Fruit fly (Drosophila melanogaster) whole organism, prepupa: ENCODE data around the gene CG15514.

Experiments used
- Blimp-1 ChIP-seq: fragments of 200-800 bp; sonication (Bioruptor generic); optimal IDR thresholded peaks from 3 replicates; lab custom pipeline; 2017; ENCODE audit warnings: missing biosample characterization, missing genetic modification characterization, mild to moderate bottlenecking, moderate library complexity, missing genetic modification reagents
- CG10631 ChIP-seq: fragments of 200-800 bp; sonication (Bioruptor generic); optimal IDR thresholded peaks from 2 replicates; lab custom pipeline; 2016; ENCODE audit warnings: missing biosample characterization, missing genetic modification characterization
- CG10669 ChIP-seq: fragments of 200-800 bp; sonication (Bioruptor generic); optimal IDR thresholded peaks from 3 replicates; lab custom pipeline; 2018; ENCODE audit warnings: missing biosample characterization, mild to moderate bottlenecking, missing genetic modification characterization, moderate library complexity
- CG11294 ChIP-seq: fragments of 200-800 bp; sonication (Bioruptor generic); IDR thresholded peaks from 2 replicates; pipeline ENCODE4 v1.3.6; 2022; ENCODE audit warnings: missing biosample characterization, missing genetic modification characterization
- CG11762 ChIP-seq: fragments of 200-800 bp; sonication (Bioruptor generic); optimal IDR thresholded peaks from 3 replicates; lab custom pipeline; 2016; ENCODE audit warnings: missing biosample characterization, missing genetic modification characterization; ENCODE audit not compliant: insufficient read depth
- CG1621 ChIP-seq: fragments of 200-800 bp; sonication (Bioruptor generic); optimal IDR thresholded peaks from 3 replicates; lab custom pipeline; 2018; ENCODE audit warnings: missing biosample characterization, mild to moderate bottlenecking, missing genetic modification characterization
- CG3032 ChIP-seq: fragments of 200-800 bp; optimal IDR thresholded peaks from 2 replicates; lab custom pipeline; 2019; ENCODE audit warnings: missing biosample characterization, mild to moderate bottlenecking, missing genetic modification characterization, moderate library complexity
- CG31627 ChIP-seq: fragments of 200-800 bp; sonication (Bioruptor generic); optimal IDR thresholded peaks from 3 replicates; lab custom pipeline; 2016; ENCODE audit warnings: missing biosample characterization, missing genetic modification characterization
- CG32006 ChIP-seq: fragments of 200-800 bp; sonication (Bioruptor generic); optimal IDR thresholded peaks from 3 replicates; lab custom pipeline; 2017; ENCODE audit warnings: missing biosample characterization, mild to moderate bottlenecking, missing genetic modification characterization
- CG3919 ChIP-seq: fragments of 200-800 bp; sonication (Bioruptor generic); optimal IDR thresholded peaks from 3 replicates; lab custom pipeline; 2016; ENCODE audit warnings: missing biosample characterization, missing genetic modification characterization
- CG4318 ChIP-seq: fragments of 200-800 bp; sonication (Bioruptor generic); optimal IDR thresholded peaks from 3 replicates; lab custom pipeline; 2017; ENCODE audit warnings: missing biosample characterization, mild to moderate bottlenecking, missing genetic modification characterization
- CG6276 ChIP-seq: fragments of 200-800 bp; sonication (Bioruptor generic); optimal IDR thresholded peaks from 2 replicates; lab custom pipeline; 2017; ENCODE audit warnings: missing biosample characterization, mild to moderate bottlenecking, missing genetic modification characterization
- CG6792 ChIP-seq: fragments of 200-800 bp; sonication (Bioruptor generic); optimal IDR thresholded peaks from 3 replicates; lab custom pipeline; 2016; ENCODE audit warnings: missing biosample characterization, missing genetic modification characterization
- CG6808 ChIP-seq: fragments of 200-800 bp; sonication (Bioruptor generic); optimal IDR thresholded peaks from 3 replicates; lab custom pipeline; 2017; ENCODE audit warnings: missing biosample characterization, missing genetic modification characterization, mild to moderate bottlenecking, moderate library complexity, missing genetic modification reagents
- CG6854 ChIP-seq: fragments of 200-800 bp; sonication (Bioruptor generic); optimal IDR thresholded peaks from 2 replicates; lab custom pipeline; 2017; ENCODE audit warnings: missing biosample characterization, mild to moderate bottlenecking, missing genetic modification characterization
- CG7368 ChIP-seq: fragments of 200-800 bp; sonication (Bioruptor generic); optimal IDR thresholded peaks from 3 replicates; lab custom pipeline; 2016; ENCODE audit warnings: missing biosample characterization, missing genetic modification characterization
- CG8119 ChIP-seq: fragments of 200-800 bp; sonication (Bioruptor generic); IDR thresholded peaks from 3 replicates; pipeline ENCODE4 v1.3.6; 2022; ENCODE audit warnings: missing biosample characterization, missing genetic modification characterization
- CG8319 ChIP-seq: fragments of 200-800 bp; sonication (Bioruptor generic); optimal IDR thresholded peaks from 3 replicates; lab custom pipeline; 2016; ENCODE audit warnings: missing biosample characterization, missing genetic modification characterization
- Eip75B ChIP-seq: fragments of 200-800 bp; sonication (Bioruptor generic); optimal IDR thresholded peaks from 3 replicates; lab custom pipeline; 2016; ENCODE audit warnings: missing biosample characterization, missing genetic modification characterization
- Eip78C ChIP-seq: fragments of 200-800 bp; sonication (Bioruptor generic); peaks from one replicate; lab custom pipeline; 2016; ENCODE audit warnings: missing biosample characterization, missing genetic modification characterization
- Eip93F ChIP-seq: fragments of 200-800 bp; sonication (Bioruptor generic); optimal IDR thresholded peaks from 2 replicates; lab custom pipeline; 2016; ENCODE audit warnings: missing biosample characterization, mild to moderate bottlenecking, missing genetic modification characterization
- Ets21C ChIP-seq: fragments of 200-800 bp; sonication (Bioruptor generic); optimal IDR thresholded peaks from 3 replicates; lab custom pipeline; 2016; ENCODE audit warnings: missing biosample characterization, missing genetic modification characterization
- Gug ChIP-seq: fragments of 200-800 bp; sonication (Bioruptor generic); IDR thresholded peaks from 2 replicates; pipeline ENCODE4 v1.3.6; 2022; ENCODE audit warnings: missing biosample characterization, missing genetic modification characterization
- Hr38 ChIP-seq: sonication (Bioruptor generic); optimal IDR thresholded peaks from 2 replicates; lab custom pipeline; 2016; ENCODE audit warnings: missing biosample characterization, missing genetic modification characterization
- Hr39 ChIP-seq: fragments of 200-800 bp; sonication (Bioruptor generic); optimal IDR thresholded peaks from 2 replicates; lab custom pipeline; 2016; ENCODE audit warnings: missing biosample characterization, missing genetic modification characterization
- Hr4 ChIP-seq: fragments of 200-800 bp; sonication (Bioruptor generic); optimal IDR thresholded peaks from 3 replicates; lab custom pipeline; 2016; ENCODE audit warnings: missing biosample characterization, missing genetic modification characterization
- Lpt ChIP-seq: fragments of 200-800 bp; sonication (Bioruptor generic); optimal IDR thresholded peaks from 3 replicates; lab custom pipeline; 2016; ENCODE audit warnings: missing biosample characterization, missing genetic modification characterization
- Met ChIP-seq: fragments of 200-800 bp; sonication (Bioruptor generic); optimal IDR thresholded peaks from 3 replicates; lab custom pipeline; 2016; ENCODE audit warnings: missing biosample characterization, missing genetic modification characterization
- OdsH ChIP-seq: fragments of 200-800 bp; sonication (Bioruptor generic); optimal IDR thresholded peaks from 3 replicates; lab custom pipeline; 2016; ENCODE audit warnings: missing biosample characterization, missing genetic modification characterization
- Smox ChIP-seq: fragments of 200-800 bp; sonication (Bioruptor generic); optimal IDR thresholded peaks from 3 replicates; lab custom pipeline; 2016; ENCODE audit warnings: missing biosample characterization, missing genetic modification characterization
- Sox102F ChIP-seq: fragments of 200-800 bp; sonication (Bioruptor generic); optimal IDR thresholded peaks from 2 replicates; lab custom pipeline; 2016; ENCODE audit warnings: missing biosample characterization, mild to moderate bottlenecking, missing genetic modification characterization
- Sox15 ChIP-seq: fragments of 200-800 bp; sonication (Bioruptor generic); optimal IDR thresholded peaks from 3 replicates; lab custom pipeline; 2016; ENCODE audit warnings: missing biosample characterization, missing genetic modification characterization
- achi ChIP-seq: fragments of 200-800 bp; sonication (Bioruptor generic); optimal IDR thresholded peaks from 3 replicates; lab custom pipeline; 2016; ENCODE audit warnings: missing biosample characterization, missing genetic modification characterization
- acj6 ChIP-seq: fragments of 200-800 bp; sonication (Bioruptor generic); optimal IDR thresholded peaks from 3 replicates; lab custom pipeline; 2016; ENCODE audit warnings: missing biosample characterization, missing genetic modification characterization
- cyc ChIP-seq: fragments of 200-800 bp; sonication (Bioruptor generic); optimal IDR thresholded peaks from 3 replicates; lab custom pipeline; 2016; ENCODE audit warnings: missing biosample characterization, missing genetic modification characterization
- dac ChIP-seq: fragments of 200-800 bp; sonication (Bioruptor generic); optimal IDR thresholded peaks from 2 replicates; lab custom pipeline; 2017; ENCODE audit warnings: missing biosample characterization, mild to moderate bottlenecking, missing genetic modification characterization
- dsx ChIP-seq: fragments of 200-800 bp; optimal IDR thresholded peaks from 3 replicates; lab custom pipeline; 2019; ENCODE audit warnings: missing biosample characterization, mild to moderate bottlenecking, missing genetic modification characterization, moderate library complexity; ENCODE audit not compliant: poor library complexity, severe bottlenecking
- eg ChIP-seq: fragments of 200-800 bp; sonication (Bioruptor generic); IDR thresholded peaks from 3 replicates; pipeline ENCODE4 v1.3.6; 2022; ENCODE audit warnings: missing biosample characterization, missing genetic modification characterization
- fd59A ChIP-seq: fragments of 200-800 bp; sonication (Bioruptor generic); optimal IDR thresholded peaks from 2 replicates; lab custom pipeline; 2017; ENCODE audit warnings: missing biosample characterization, mild to moderate bottlenecking, missing genetic modification characterization, missing genetic modification reagents
- fd85E ChIP-seq: fragments of 200-800 bp; sonication (Bioruptor generic); optimal IDR thresholded peaks from 3 replicates; lab custom pipeline; 2016; ENCODE audit warnings: missing biosample characterization, missing genetic modification characterization
- fkh ChIP-seq: fragments of 200-800 bp; sonication (Bioruptor generic); optimal IDR thresholded peaks from 3 replicates; lab custom pipeline; 2017; ENCODE audit warnings: missing biosample characterization, mild to moderate bottlenecking, missing genetic modification characterization, moderate library complexity
- lz ChIP-seq: fragments of 200-800 bp; sonication (Bioruptor generic); optimal IDR thresholded peaks from 3 replicates; lab custom pipeline; 2016; ENCODE audit warnings: missing biosample characterization, missing genetic modification characterization
- pdm3 ChIP-seq: fragments of 200-800 bp; sonication (Bioruptor generic); optimal IDR thresholded peaks from 3 replicates; lab custom pipeline; 2016; ENCODE audit warnings: missing biosample characterization, missing genetic modification characterization
- salr ChIP-seq, 2 experiments: fragments of 200-800 bp; sonication (Bioruptor generic); optimal IDR thresholded peaks; 3 replicates each; lab custom pipeline; 2016 to 2018; ENCODE audit warnings: missing biosample characterization in 2 of 2, missing genetic modification characterization in 2 of 2, mild to moderate bottlenecking in 1 of 2
- spab ChIP-seq: fragments of 200-800 bp; sonication (Bioruptor generic); optimal IDR thresholded peaks from 2 replicates; lab custom pipeline; 2017; ENCODE audit warnings: missing biosample characterization, mild to moderate bottlenecking, missing genetic modification characterization, missing genetic modification reagents
- ss ChIP-seq, 2 experiments: fragments of 200-800 bp; sonication (Bioruptor generic); optimal IDR thresholded peaks; 2 replicates in 1 of 2; 3 replicates in 1 of 2; lab custom pipeline; 2017 to 2018; ENCODE audit warnings: mild to moderate bottlenecking in 2 of 2, missing biosample characterization in 2 of 2, missing genetic modification characterization in 2 of 2, moderate library complexity in 1 of 2
- svp ChIP-seq: fragments of 200-800 bp; sonication (Bioruptor generic); peaks from one replicate; lab custom pipeline; 2016; ENCODE audit warnings: missing biosample characterization, missing genetic modification characterization
- topi ChIP-seq: fragments of 200-800 bp; sonication (Bioruptor generic); optimal IDR thresholded peaks from 3 replicates; lab custom pipeline; 2016; ENCODE audit warnings: missing biosample characterization, missing genetic modification characterization
- vri ChIP-seq: fragments of 200-800 bp; sonication (Bioruptor generic); optimal IDR thresholded peaks from 3 replicates; lab custom pipeline; 2016; ENCODE audit warnings: missing biosample characterization, mild to moderate bottlenecking, missing genetic modification characterization

The CG15514 gene

DNA sequence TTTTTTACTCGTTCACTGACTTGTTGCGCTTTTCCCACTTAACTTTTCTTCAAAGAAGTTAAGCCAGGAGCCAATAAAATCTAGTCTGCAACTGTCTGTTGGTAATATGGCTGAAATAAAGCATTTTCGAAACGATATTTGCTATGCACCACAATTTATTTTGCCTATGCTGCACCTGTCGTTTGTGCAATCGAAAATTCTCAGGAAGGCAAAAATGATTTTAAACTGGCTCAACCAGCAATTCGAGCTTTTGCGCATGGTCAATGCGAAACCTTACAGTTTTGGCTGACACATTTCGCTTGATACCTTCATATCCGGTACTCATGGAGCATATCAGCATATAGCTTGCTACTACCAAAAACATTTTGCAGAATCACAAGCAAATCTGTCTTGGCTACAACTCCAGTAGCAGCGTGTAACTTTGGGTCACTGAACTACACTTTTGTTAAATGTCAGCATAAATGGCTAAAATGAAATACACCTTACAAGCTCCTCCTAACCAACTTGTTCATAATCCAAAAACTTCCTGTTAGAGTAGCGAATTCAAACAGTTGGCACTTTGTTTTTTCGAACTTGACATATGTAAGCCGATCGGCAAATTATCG is 21.5 kb downstream of the CG15514 start:
- TF ChIP-seq Eip93F: no peak
- TF ChIP-seq Met (GFP tag; lab: Kevin White, UChicago): no peak
- no peak for TF ChIP-seq fkh (GFP tag; lab: Kevin White, UChicago)
- TF ChIP-seq CG32006 (GFP tag; lab: Kevin White, UChicago): no peak
- no peak for TF ChIP-seq CG3919 (GFP tag; lab: Kevin White, UChicago)
- TF ChIP-seq CG7368: no peak
- no peak for TF ChIP-seq CG10669
- no peak for TF ChIP-seq Lpt
- no peak for TF ChIP-seq CG3032 (tag; lab: Kevin White, UChicago)
- TF ChIP-seq achi (GFP tag; lab: Kevin White, UChicago): no peak
- no peak for TF ChIP-seq Sox102F (GFP tag; lab: Kevin White, UChicago)

DNA sequence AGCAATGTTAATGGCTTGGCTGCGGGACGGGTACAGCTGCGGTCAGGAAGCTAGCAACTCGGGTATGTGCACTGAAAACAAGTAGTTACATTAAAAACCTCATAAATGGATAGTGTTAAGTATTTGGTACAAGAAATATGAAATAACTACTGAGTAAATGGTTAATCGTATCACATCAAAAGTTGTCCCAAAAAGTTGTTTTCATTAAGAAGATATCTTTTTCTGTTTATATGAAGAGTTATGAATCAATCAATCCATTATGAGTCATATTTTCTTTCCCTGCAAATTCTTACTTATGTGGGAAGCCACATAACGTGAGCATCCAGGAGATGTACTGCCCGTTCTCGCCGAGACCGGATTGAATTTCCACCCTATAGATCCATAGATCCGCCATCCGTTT is 22.5 kb downstream of the CG15514 start:
- TF ChIP-seq CG3919 (GFP tag; lab: Kevin White, UChicago) (peak; percentile 13), achi (GFP tag; lab: Kevin White, UChicago) (peak; percentile 7), Hr38 (no peak), spab (GFP tag; lab: Kevin White, UChicago) (peak; percentile 15), OdsH (GFP tag; lab: Kevin White, UChicago) (peak; percentile 31), svp (no peak), Met (GFP tag; lab: Kevin White, UChicago) (no peak), Ets21C (no peak), pdm3 (GFP tag; lab: Kevin White, UChicago) (peak; percentile 1), CG6792 (no peak), CG3032 (tag; lab: Kevin White, UChicago) (no peak), eg (GFP tag; lab: Robert Waterston, UW) (no peak), Sox15 (GFP tag; lab: Kevin White, UChicago) (no peak), lz (GFP tag; lab: Kevin White, UChicago) (no peak), CG11762 (GFP tag; lab: Kevin White, UChicago) (no peak), CG6808 (GFP tag; lab: Kevin White, UChicago) (peak; percentile 5), Eip78C (GFP tag; lab: Kevin White, UChicago) (peak; percentile 79), Eip93F (no peak), CG8319 (no peak), Hr4 (no peak), topi (GFP tag; lab: Kevin White, UChicago) (no peak), CG32006 (GFP tag; lab: Kevin White, UChicago) (peak; percentile 47), CG31627 (GFP tag; lab: Kevin White, UChicago) (no peak), fd85E (no peak), Smox (GFP tag; lab: Kevin White, UChicago) (no peak), dsx (peak; percentile 46), Hr39 (GFP tag; lab: Kevin White, UChicago) (no peak), CG11294 (GFP tag; lab: Robert Waterston, UW) (no peak), CG10669 (no peak), ss (GFP tag; optimal IDR thresholded peaks at IDR 0.05; lab: Kevin White, UChicago) (peak in 1 of 2 experiments; percentile 48), CG4318 (GFP tag; lab: Kevin White, UChicago) (no peak), Gug (GFP tag; lab: Robert Waterston, UW) (no peak), Blimp-1 (GFP tag; lab: Kevin White, UChicago) (no peak), Eip75B (GFP tag; lab: Kevin White, UChicago) (no peak), CG1621 (tag; lab: Kevin White, UChicago) (no peak), CG7368 (no peak), CG8119 (GFP tag; lab: Robert Waterston, UW) (peak; percentile 21; the same call in 1 of the 3 replicates), salr (GFP tag; optimal IDR thresholded peaks at IDR 0.05; lab: Kevin White, UChicago) (peak in 1 of 2 experiments; percentile 28), acj6 (GFP tag; lab: Kevin White, UChicago) (peak; percentile 10), vri (GFP tag; lab: Kevin White, UChicago) (no peak), CG10631 (GFP tag; lab: Kevin White, UChicago) (peak; percentile 40), cyc (GFP tag; lab: Kevin White, UChicago) (no peak), CG6276 (peak; percentile 22), dac (GFP tag; lab: Kevin White, UChicago) (no peak), fd59A (GFP tag; lab: Kevin White, UChicago) (peak; percentile 7), CG6854 (GFP tag; lab: Kevin White, UChicago) (no peak)
